Fruit fly (Drosophila melanogaster): ENCODE results near the gene CG31715.
A peak's percentile ranks its signal among the peaks of the same experiment; 100 is the strongest.

The CG31715 gene

DNA sequence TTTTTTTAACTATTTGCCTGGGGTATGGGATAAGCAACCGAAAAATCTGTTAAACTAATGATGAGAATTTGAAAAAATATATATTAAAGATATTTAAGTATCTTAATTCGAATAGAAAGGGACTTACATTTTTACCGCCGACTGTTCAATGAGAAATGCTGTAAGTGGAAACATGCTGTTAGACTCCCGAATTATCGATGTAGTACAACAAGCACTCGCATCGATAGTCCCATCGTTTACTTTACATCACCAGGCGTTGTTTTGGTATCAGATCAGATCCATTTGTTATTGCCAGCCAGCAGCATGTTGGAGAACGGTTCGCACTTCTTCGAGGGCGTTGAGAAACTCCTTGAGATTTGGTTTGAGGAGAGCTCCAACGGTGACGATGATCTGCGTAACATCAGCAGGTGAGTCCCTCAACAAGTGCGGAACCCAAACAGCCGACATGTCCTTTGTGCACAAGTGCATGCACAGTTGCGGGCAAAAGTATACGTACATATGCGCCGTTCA lies 2.1 kb upstream of the CG31715 start, which contains the start of gene SamDC (continued):
- TF ChIP-seq grau (tag; optimal IDR thresholded peaks at IDR 0.05), result peak; percentile 62
- TF ChIP-seq tx (GFP tag; optimal IDR thresholded peaks at IDR 0.05), result no peak
- TF ChIP-seq Bteb2 (GFP tag; optimal IDR thresholded peaks at IDR 0.05), result no peak
- peak; percentile 16 for TF ChIP-seq ash1 (GFP tag; optimal IDR thresholded peaks at IDR 0.05)
- no peak for TF ChIP-seq CG14014 (GFP tag; IDR thresholded peaks at IDR 0.05)
- peak; percentile 68 for TF ChIP-seq Dek (tag; optimal IDR thresholded peaks at IDR 0.05)
- TF ChIP-seq eve (GFP tag; optimal IDR thresholded peaks at IDR 0.05), result peak in 1 of 2 experiments; percentile 7
- no peak for TF ChIP-seq run (tag; optimal IDR thresholded peaks at IDR 0.05)
- TF ChIP-seq crol (GFP tag; IDR thresholded peaks at IDR 0.05), result no peak
- no peak for TF ChIP-seq CG11560 (tag; IDR thresholded peaks at IDR 0.05)
- no peak for TF ChIP-seq CG18011 (GFP tag; optimal IDR thresholded peaks at IDR 0.05)
- TF ChIP-seq CG11247 (GFP tag; IDR thresholded peaks at IDR 0.05), result no peak
- no peak for TF ChIP-seq ERR (GFP tag; optimal IDR thresholded peaks at IDR 0.05)
- TF ChIP-seq CG9609 (GFP tag; optimal IDR thresholded peaks at IDR 0.05), result no peak
- TF ChIP-seq zfh1 (GFP tag; IDR thresholded peaks at IDR 0.05), result peak; percentile 37; the same call in 1 of the 3 replicates
- TF ChIP-seq fd102C (GFP tag; optimal IDR thresholded peaks at IDR 0.05), result no peak
- TF ChIP-seq CG9817 (tag; optimal IDR thresholded peaks at IDR 0.05), result peak; percentile 29
- TF ChIP-seq Med (GFP tag), result peak; percentile 91
- peak; percentile 8 for TF ChIP-seq CG3995 (GFP tag; optimal IDR thresholded peaks at IDR 0.05)
- peak; percentile 52; the same call in 1 of the 2 replicates for TF ChIP-seq HLH3B (GFP tag; IDR thresholded peaks at IDR 0.05)
- TF ChIP-seq pnt (GFP tag; optimal IDR thresholded peaks at IDR 0.05), result peak; percentile 2
- TF ChIP-seq vfl (GFP tag; optimal IDR thresholded peaks at IDR 0.05), result no peak
- peak; percentile 76 for TF ChIP-seq CG7963 (GFP tag; IDR thresholded peaks at IDR 0.05; ENCODE audit: partially characterized antibody)
- TF ChIP-seq Sin3A (optimal IDR thresholded peaks at IDR 0.05), result peak; percentile 10
- TF ChIP-seq corto (GFP tag; optimal IDR thresholded peaks at IDR 0.05), result peak; percentile 19
- TF ChIP-seq MESR4 (GFP tag; optimal IDR thresholded peaks at IDR 0.05), result peak; percentile 88
- no peak; the same call in 1 of the 2 replicates for TF ChIP-seq CG9932 (GFP tag; IDR thresholded peaks at IDR 0.05)
- peak; percentile 47 for TF ChIP-seq CG14710 (tag; optimal IDR thresholded peaks at IDR 0.05)
- TF ChIP-seq CG12769 (tag; optimal IDR thresholded peaks at IDR 0.05), result peak; percentile 32
- TF ChIP-seq HHEX (GFP tag; optimal IDR thresholded peaks at IDR 0.05), result peak; percentile 48
- TF ChIP-seq ttk (GFP tag; IDR thresholded peaks at IDR 0.05), result no peak; the same call in 1 of the 2 replicates
- no peak for TF ChIP-seq CG1792 (GFP tag; optimal IDR thresholded peaks at IDR 0.05)
- peak; percentile 35 for TF ChIP-seq schlank (tag; optimal IDR thresholded peaks at IDR 0.05)
- TF ChIP-seq Oaz (GFP tag; IDR thresholded peaks at IDR 0.05), result no peak
- TF ChIP-seq Adf1 (GFP tag; IDR thresholded peaks at IDR 0.05), result peak; percentile 27; the same call in 1 of the 2 replicates
- no peak; the same call in none of the 2 replicates for TF ChIP-seq CG3847 (GFP tag; IDR thresholded peaks at IDR 0.05)
- TF ChIP-seq abd-A (tag; optimal IDR thresholded peaks at IDR 0.05), result no peak
- TF ChIP-seq CG17328 (GFP tag; IDR thresholded peaks at IDR 0.05), result peak; percentile 24; the same call in 1 of the 2 replicates
- TF ChIP-seq Hsf (GFP tag; optimal IDR thresholded peaks at IDR 0.05), result peak; percentile 36
- TF ChIP-seq CG4424 (GFP tag; optimal IDR thresholded peaks at IDR 0.05), result no peak
- TF ChIP-seq CG16779 (GFP tag; IDR thresholded peaks at IDR 0.05), result no peak
- peak; percentile 46; the same call in 1 of the 2 replicates for TF ChIP-seq Atf6 (GFP tag; IDR thresholded peaks at IDR 0.05)
- TF ChIP-seq oc (tag; optimal IDR thresholded peaks at IDR 0.05), result no peak
- peak; percentile 99 for TF ChIP-seq grn (GFP tag; optimal IDR thresholded peaks at IDR 0.05)
- peak; percentile 25 for TF ChIP-seq Meics (GFP tag; optimal IDR thresholded peaks at IDR 0.05)
- no peak for TF ChIP-seq Mrtf (GFP tag; IDR thresholded peaks at IDR 0.05)
- no peak for TF ChIP-seq CG6683 (GFP tag; optimal IDR thresholded peaks at IDR 0.05)
- TF ChIP-seq psq (GFP tag; optimal IDR thresholded peaks at IDR 0.05), result peak; percentile 38
- no peak for TF ChIP-seq Tbp (GFP tag; optimal IDR thresholded peaks at IDR 0.05)
- TF ChIP-seq fu2 (GFP tag; optimal IDR thresholded peaks at IDR 0.05), result no peak
- TF ChIP-seq CG18262 (tag; optimal IDR thresholded peaks at IDR 0.05), result no peak
- TF ChIP-seq fru (optimal IDR thresholded peaks at IDR 0.05), result no peak
